Worm (Caenorhabditis elegans) whole organism, midembryonic: ENCODE measurements around the gene Y41D4B.24.

ENCODE experiments used
- T22C8.4 ChIP-seq: fragments of 200-800 bp; sonication (Bioruptor generic); IDR thresholded peaks from 2 replicates; pipeline ENCODE4 v1.3.6; 2022; ENCODE audit warnings: missing genetic modification characterization, missing compliant biosample characterization
- flt-1 ChIP-seq: fragments of 200-800 bp; sonication (Bioruptor generic); IDR thresholded peaks from 2 replicates; pipeline ENCODE4 v1.3.6; 2022; ENCODE audit warnings: missing genetic modification characterization, missing compliant biosample characterization
- med-1 ChIP-seq: sonication (generic microtip); optimal IDR thresholded peaks from 2 replicates; lab custom pipeline; 2017; ENCODE audit warnings: missing genetic modification characterization, mild to moderate bottlenecking, missing compliant biosample characterization, antibody characterized with exemption, missing genetic modification reagents; ENCODE audit not compliant: insufficient read depth
- ref-1 ChIP-seq: fragments of 200-800 bp; sonication (Bioruptor generic); conservative IDR thresholded peaks from 2 replicates; pipeline ENCODE4 v1.3.6; 2022; ENCODE audit warnings: missing genetic modification reagents, missing genetic modification characterization, missing compliant biosample characterization
- tab-1 ChIP-seq: fragments of 200-800 bp; sonication (Bioruptor generic); IDR thresholded peaks from 2 replicates; pipeline ENCODE4 v1.3.6; 2022; ENCODE audit warnings: missing genetic modification characterization, missing compliant biosample characterization
- ztf-23 ChIP-seq: fragments of 200-800 bp; sonication (Bioruptor generic); IDR thresholded peaks from 2 replicates; pipeline ENCODE4 v1.3.6; 2022; ENCODE audit warnings: missing genetic modification reagents, missing genetic modification characterization, missing compliant biosample characterization
- ztf-29 ChIP-seq: fragments of 200-800 bp; sonication (Bioruptor generic); IDR thresholded peaks from 2 replicates; pipeline ENCODE4 v1.3.6; 2022; ENCODE audit warnings: missing genetic modification reagents, missing genetic modification characterization, missing compliant biosample characterization

- TF ChIP-seq ref-1 (GFP tag; lab: Robert Waterston, UW), result no peak
- TF ChIP-seq flt-1, result no peak
- no peak for TF ChIP-seq ztf-29
- no peak for TF ChIP-seq T22C8.4 (GFP tag; lab: Robert Waterston, UW)
- TF ChIP-seq tab-1 (GFP tag; lab: Robert Waterston, UW), result no peak
- TF ChIP-seq ztf-23 (GFP tag; lab: Robert Waterston, UW), result no peak
- TF ChIP-seq med-1, result no peak
These were observed 43.9 kb upstream of the Y41D4B.24 start, which contains the start of gene K08D12.8 for ce11 chrIV:1725888-1726287.
